Fruit fly (Drosophila melanogaster) whole organism, embryonic: ENCODE measurements around the gene Nckx30C.

ENCODE experiments used
- CG11093 ChIP-seq: fragments of 200-800 bp; sonication (Bioruptor generic); IDR thresholded peaks from 3 replicates; pipeline ENCODE4 v1.3.6; 2022; ENCODE audit warnings: missing biosample characterization, missing genetic modification characterization
- CG11504 ChIP-seq: fragments of 200-800 bp; sonication (Bioruptor generic); optimal IDR thresholded peaks from 3 replicates; lab custom pipeline; 2019; ENCODE audit warnings: missing biosample characterization, mild to moderate bottlenecking, missing genetic modification characterization, moderate library complexity
- CG15514 ChIP-seq: fragments of 200-800 bp; sonication (Bioruptor generic); optimal IDR thresholded peaks from 3 replicates; lab custom pipeline; 2017; ENCODE audit warnings: missing biosample characterization, missing genetic modification characterization, mild to moderate bottlenecking, moderate library complexity, missing genetic modification reagents
- CG15601 ChIP-seq: fragments of 200-800 bp; sonication (Bioruptor generic); optimal IDR thresholded peaks from 3 replicates; lab custom pipeline; 2019; ENCODE audit warnings: missing biosample characterization, mild to moderate bottlenecking, missing genetic modification characterization, moderate library complexity
- CG17829 ChIP-seq: fragments of 200-800 bp; optimal IDR thresholded peaks from 2 replicates; lab custom pipeline; 2019; ENCODE audit warnings: missing biosample characterization, mild to moderate bottlenecking, missing genetic modification characterization, moderate library complexity
- CG33557 ChIP-seq: fragments of 200-800 bp; sonication (Bioruptor generic); optimal IDR thresholded peaks from 2 replicates; lab custom pipeline; 2019; ENCODE audit warnings: missing biosample characterization, mild to moderate bottlenecking, missing genetic modification characterization, moderate library complexity
- CG42726 ChIP-seq: fragments of 200-800 bp; sonication (Bioruptor generic); IDR thresholded peaks from 2 replicates; pipeline ENCODE4 v1.3.6; 2022; ENCODE audit warnings: missing biosample characterization, missing genetic modification characterization; ENCODE audit not compliant: partially characterized antibody
- CG5245 ChIP-seq: fragments of 200-800 bp; sonication (Bioruptor generic); optimal IDR thresholded peaks from 3 replicates; lab custom pipeline; 2016; ENCODE audit warnings: missing biosample characterization, missing genetic modification characterization
- CG6813 ChIP-seq: fragments of 200-800 bp; sonication (Bioruptor generic); optimal IDR thresholded peaks from 2 replicates; lab custom pipeline; 2017; ENCODE audit warnings: missing biosample characterization, missing genetic modification characterization, mild to moderate bottlenecking, moderate library complexity, missing genetic modification reagents
- CG7987 ChIP-seq: fragments of 200-800 bp; sonication (Bioruptor generic); optimal IDR thresholded peaks from 2 replicates; lab custom pipeline; 2018; ENCODE audit warnings: missing biosample characterization, mild to moderate bottlenecking, missing genetic modification characterization, moderate library complexity
- CG8281 ChIP-seq: fragments of 200-800 bp; sonication (Bioruptor generic); optimal IDR thresholded peaks from 2 replicates; lab custom pipeline; 2018; ENCODE audit warnings: missing biosample characterization, mild to moderate bottlenecking, missing genetic modification characterization, moderate library complexity
- CG8290 ChIP-seq, 3 experiments: fragments of 200-800 bp; sonication (Bioruptor generic); optimal IDR thresholded peaks; 2 replicates each; lab custom pipeline; 2016 to 2019; ENCODE audit warnings: missing biosample characterization in 3 of 3, missing genetic modification characterization in 3 of 3, mild to moderate bottlenecking in 2 of 3, moderate library complexity in 1 of 3
- ERR ChIP-seq: fragments of 200-800 bp; sonication (Bioruptor generic); optimal IDR thresholded peaks from 2 replicates; lab custom pipeline; 2016; ENCODE audit warnings: missing biosample characterization, missing genetic modification characterization
- GATAe ChIP-seq: fragments of 200-800 bp; sonication (Bioruptor generic); conservative IDR thresholded peaks from 2 replicates; pipeline ENCODE4 v1.3.6; 2022; ENCODE audit warnings: missing biosample characterization, missing genetic modification characterization
- Hr39 ChIP-seq: fragments of >200 bp; optimal IDR thresholded peaks from 2 replicates; lab custom pipeline; 2017
- Med ChIP-seq: fragments of 200-800 bp; sonication (Bioruptor generic); peaks from one replicate; lab custom pipeline; 2016; ENCODE audit warnings: missing biosample characterization, missing genetic modification characterization, mild to moderate bottlenecking, inconsistent platforms, moderate library complexity
- Nf-YB ChIP-seq: fragments of 200-800 bp; sonication (Bioruptor generic); optimal IDR thresholded peaks from 3 replicates; lab custom pipeline; 2019; ENCODE audit warnings: missing biosample characterization, mild to moderate bottlenecking, missing genetic modification characterization, moderate library complexity
- Opbp ChIP-seq: fragments of 200-800 bp; sonication (Bioruptor generic); IDR thresholded peaks from 3 replicates; pipeline ENCODE4 v1.3.6; 2022; ENCODE audit warnings: missing biosample characterization, missing genetic modification characterization; ENCODE audit not compliant: partially characterized antibody
- PHDP ChIP-seq: fragments of 200-800 bp; sonication (Bioruptor generic); optimal IDR thresholded peaks from 3 replicates; lab custom pipeline; 2018; ENCODE audit warnings: missing biosample characterization, mild to moderate bottlenecking, missing genetic modification characterization, moderate library complexity
- Pdp1 ChIP-seq, 2 experiments: fragments of 200-800 bp; sonication (Bioruptor generic); optimal IDR thresholded peaks; 3 replicates each; lab custom pipeline; 2016; ENCODE audit warnings: missing biosample characterization in 2 of 2, missing genetic modification characterization in 2 of 2, mild to moderate bottlenecking in 1 of 2, moderate library complexity in 1 of 2
- Rfx ChIP-seq: fragments of 200-800 bp; sonication (Bioruptor generic); IDR thresholded peaks from 2 replicates; pipeline ENCODE4 v1.3.6; 2022; ENCODE audit warnings: missing biosample characterization, missing genetic modification characterization
- Side ChIP-seq: fragments of 200-800 bp; sonication (Bioruptor generic); optimal IDR thresholded peaks from 2 replicates; lab custom pipeline; 2016; ENCODE audit warnings: missing biosample characterization, missing genetic modification characterization
- Sox100B ChIP-seq: fragments of 200-800 bp; sonication (Bioruptor generic); optimal IDR thresholded peaks from 3 replicates; lab custom pipeline; 2018; ENCODE audit warnings: missing biosample characterization, mild to moderate bottlenecking, missing genetic modification characterization
- Vsx1 ChIP-seq: fragments of 200-800 bp; sonication (Bioruptor generic); optimal IDR thresholded peaks from 2 replicates; lab custom pipeline; 2017; ENCODE audit warnings: missing biosample characterization, mild to moderate bottlenecking, missing genetic modification characterization, missing genetic modification reagents
- aop ChIP-seq: fragments of 200-800 bp; sonication (Bioruptor generic); IDR thresholded peaks from 2 replicates; pipeline ENCODE4 v1.3.6; 2022; ENCODE audit warnings: missing biosample characterization, missing genetic modification characterization
- bbx ChIP-seq: fragments of 200-800 bp; sonication (Bioruptor generic); IDR thresholded peaks from 2 replicates; pipeline ENCODE4 v1.3.6; 2022; ENCODE audit warnings: missing biosample characterization, missing genetic modification characterization; ENCODE audit not compliant: partially characterized antibody
- bowl ChIP-seq: fragments of 200-800 bp; sonication (Bioruptor generic); IDR thresholded peaks from 2 replicates; pipeline ENCODE4 v1.3.6; 2022; ENCODE audit warnings: missing biosample characterization, missing genetic modification characterization
- br ChIP-seq: fragments of >200 bp; optimal IDR thresholded peaks from 2 replicates; lab custom pipeline; 2017
- bsh ChIP-seq, 2 experiments: fragments of 200-800 bp; sonication (Bioruptor generic); optimal IDR thresholded peaks; 2 replicates each; lab custom pipeline; 2017 to 2018; ENCODE audit warnings: mild to moderate bottlenecking in 2 of 2, missing biosample characterization in 2 of 2, missing genetic modification characterization in 2 of 2, moderate library complexity in 1 of 2
- chn ChIP-seq: fragments of 200-800 bp; sonication (Bioruptor generic); optimal IDR thresholded peaks from 2 replicates; lab custom pipeline; 2016; ENCODE audit warnings: missing biosample characterization, missing genetic modification characterization
- dmrt11E ChIP-seq: fragments of 200-800 bp; sonication (Bioruptor generic); optimal IDR thresholded peaks from 3 replicates; lab custom pipeline; 2018; ENCODE audit warnings: missing biosample characterization, mild to moderate bottlenecking, missing genetic modification characterization, moderate library complexity
- fd96Cb ChIP-seq: fragments of 200-800 bp; sonication (Bioruptor generic); optimal IDR thresholded peaks from 2 replicates; lab custom pipeline; 2018; ENCODE audit warnings: missing biosample characterization, mild to moderate bottlenecking, missing genetic modification characterization, moderate library complexity
- ftz-f1 ChIP-seq: fragments of 200-800 bp; sonication (Bioruptor generic); optimal IDR thresholded peaks from 2 replicates; lab custom pipeline; 2016; ENCODE audit warnings: missing biosample characterization, missing genetic modification characterization
- gem ChIP-seq: fragments of 200-800 bp; sonication (Bioruptor generic); optimal IDR thresholded peaks from 2 replicates; lab custom pipeline; 2019; ENCODE audit warnings: missing biosample characterization, mild to moderate bottlenecking, missing genetic modification characterization, moderate library complexity
- grn ChIP-seq: fragments of 200-800 bp; sonication (Bioruptor generic); optimal IDR thresholded peaks from 3 replicates; lab custom pipeline; 2017; ENCODE audit warnings: missing biosample characterization, missing genetic modification characterization
- gsb-n ChIP-seq: fragments of 200-800 bp; sonication (Bioruptor generic); optimal IDR thresholded peaks from 3 replicates; lab custom pipeline; 2018; ENCODE audit warnings: missing biosample characterization, mild to moderate bottlenecking, missing genetic modification characterization
- h ChIP-seq: fragments of >200 bp; optimal IDR thresholded peaks from 2 replicates; lab custom pipeline; 2017
- lab ChIP-seq: fragments of 200-800 bp; sonication (Bioruptor generic); optimal IDR thresholded peaks from 3 replicates; lab custom pipeline; 2017; ENCODE audit warnings: missing biosample characterization, missing genetic modification characterization, mild to moderate bottlenecking, moderate library complexity, missing genetic modification reagents
- otp ChIP-seq: fragments of 200-800 bp; sonication (Bioruptor generic); IDR thresholded peaks from 3 replicates; pipeline ENCODE4, ENCODE4 v1.3.6; 2022; ENCODE audit warnings: missing biosample characterization, missing genetic modification characterization
- pnt ChIP-seq: fragments of 200-800 bp; sonication (Bioruptor generic); optimal IDR thresholded peaks from 3 replicates; lab custom pipeline; 2016; ENCODE audit warnings: missing biosample characterization, missing genetic modification characterization
- sd ChIP-seq: fragments of 200-800 bp; sonication (Bioruptor generic); optimal IDR thresholded peaks from 3 replicates; lab custom pipeline; 2018; ENCODE audit warnings: missing biosample characterization, mild to moderate bottlenecking, missing genetic modification characterization, moderate library complexity
- sens ChIP-seq: fragments of 200-800 bp; sonication (Bioruptor generic); peaks from one replicate; lab custom pipeline; 2016; ENCODE audit warnings: missing biosample characterization, missing genetic modification characterization
- shn ChIP-seq: fragments of 200-800 bp; sonication (Bioruptor generic); optimal IDR thresholded peaks from 3 replicates; lab custom pipeline; 2016; ENCODE audit warnings: missing biosample characterization, missing genetic modification characterization
- sob ChIP-seq: fragments of 200-800 bp; sonication (Bioruptor generic); IDR thresholded peaks from 2 replicates; pipeline ENCODE4 v1.3.6; 2022; ENCODE audit warnings: missing biosample characterization, missing genetic modification characterization
- zen2 ChIP-seq: fragments of 200-800 bp; sonication (Bioruptor generic); IDR thresholded peaks from 3 replicates; pipeline ENCODE4 v1.3.6; 2022; ENCODE audit warnings: missing biosample characterization, missing genetic modification characterization; ENCODE audit not compliant: partially characterized antibody
- zfh1 ChIP-seq: fragments of 200-800 bp; sonication (Bioruptor generic); IDR thresholded peaks from 3 replicates; pipeline ENCODE4 v1.3.6; 2022; ENCODE audit warnings: missing biosample characterization, missing genetic modification characterization
- zfh2 ChIP-seq: fragments of 200-800 bp; sonication (Bioruptor generic); optimal IDR thresholded peaks from 2 replicates; lab custom pipeline; 2016; ENCODE audit warnings: missing biosample characterization, missing genetic modification characterization

Nckx30C gene

DNA sequence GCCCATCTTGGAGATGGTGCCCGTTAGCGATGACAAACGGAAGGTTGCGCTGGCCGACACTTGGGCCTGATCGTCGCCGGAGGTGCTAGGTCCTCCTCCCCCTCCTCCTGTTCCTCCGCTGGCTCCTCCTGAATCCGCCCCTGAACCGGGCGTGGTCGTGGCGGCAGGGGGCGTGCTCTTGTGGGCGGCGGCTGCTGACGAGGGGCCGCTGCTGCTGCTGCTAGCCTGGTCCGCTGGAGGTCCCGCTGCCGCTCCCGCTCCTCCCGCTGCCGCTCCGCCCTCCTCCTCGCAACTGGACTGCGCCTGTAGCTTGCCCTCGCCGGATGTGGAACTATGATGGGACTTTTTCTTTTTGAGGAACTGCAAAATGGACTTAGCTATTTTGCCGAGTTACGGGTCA is 48.7 kb downstream of the Nckx30C start (continued):
- TF ChIP-seq otp (GFP tag; lab: Robert Waterston, UW) (0 out of 3 replicates have a peak, but pooled peaks have one; percentile 33), Rfx (no peak), Side (GFP tag; lab: Kevin White, UChicago) (no peak), br (lab: Kevin White, UChicago) (no peak), h (lab: Kevin White, UChicago) (no peak), CG11093 (GFP tag; lab: Robert Waterston, UW) (0 out of 3 replicates have a peak, but pooled peaks have one; percentile 20), sob (GFP tag; lab: Robert Waterston, UW) (no peak), CG17829 (tag; lab: Kevin White, UChicago) (no peak), Hr39 (lab: Kevin White, UChicago) (peak; percentile 54), CG15514 (GFP tag; lab: Kevin White, UChicago) (no peak), Sox100B (GFP tag; lab: Kevin White, UChicago) (no peak), CG11504 (tag; lab: Kevin White, UChicago) (no peak), Med (GFP tag; lab: Kevin White, UChicago) (peak; percentile 54)

DNA sequence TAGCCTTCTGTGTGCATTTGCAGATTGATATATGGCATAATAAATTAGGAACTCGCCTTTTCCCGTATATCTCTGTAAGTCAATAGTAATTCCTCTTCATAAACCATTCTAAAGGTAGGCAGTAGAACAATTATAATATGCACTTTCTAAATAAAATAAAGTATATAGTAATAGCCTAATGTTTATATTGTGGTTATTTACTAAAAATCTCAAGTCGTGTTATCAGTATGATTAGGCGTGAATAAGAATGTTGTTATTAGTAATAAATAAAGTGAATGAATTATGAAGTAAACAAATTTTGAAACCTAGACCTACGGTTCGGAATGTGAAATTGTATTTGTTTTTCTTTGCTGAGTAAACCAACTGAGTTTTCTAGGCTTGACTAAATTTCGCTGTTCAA is 50.6 kb downstream of the Nckx30C start:
- TF ChIP-seq gem (tag; lab: Kevin White, UChicago) (peak; percentile 22), zfh2 (GFP tag; lab: Kevin White, UChicago) (no peak), bowl (GFP tag; lab: Robert Waterston, UW) (no peak), shn (GFP tag; lab: Kevin White, UChicago) (no peak), bsh (GFP tag; optimal IDR thresholded peaks at IDR 0.05; lab: Kevin White, UChicago) (peak in 1 of 2 experiments; percentile 14), CG15601 (tag; lab: Kevin White, UChicago) (peak; percentile 45), CG33557 (GFP tag; lab: Kevin White, UChicago) (peak; percentile 52), Nf-YB (GFP tag; lab: Kevin White, UChicago) (no peak), fd96Cb (tag; lab: Kevin White, UChicago) (no peak), aop (GFP tag; lab: Robert Waterston, UW) (no peak), dmrt11E (tag; lab: Kevin White, UChicago) (peak; percentile 32), sens (peak; percentile 76), CG5245 (no peak), gsb-n (tag; lab: Kevin White, UChicago) (peak; percentile 16), PHDP (no peak), CG42726 (GFP tag; lab: Robert Waterston, UW) (no peak), chn (no peak)

DNA sequence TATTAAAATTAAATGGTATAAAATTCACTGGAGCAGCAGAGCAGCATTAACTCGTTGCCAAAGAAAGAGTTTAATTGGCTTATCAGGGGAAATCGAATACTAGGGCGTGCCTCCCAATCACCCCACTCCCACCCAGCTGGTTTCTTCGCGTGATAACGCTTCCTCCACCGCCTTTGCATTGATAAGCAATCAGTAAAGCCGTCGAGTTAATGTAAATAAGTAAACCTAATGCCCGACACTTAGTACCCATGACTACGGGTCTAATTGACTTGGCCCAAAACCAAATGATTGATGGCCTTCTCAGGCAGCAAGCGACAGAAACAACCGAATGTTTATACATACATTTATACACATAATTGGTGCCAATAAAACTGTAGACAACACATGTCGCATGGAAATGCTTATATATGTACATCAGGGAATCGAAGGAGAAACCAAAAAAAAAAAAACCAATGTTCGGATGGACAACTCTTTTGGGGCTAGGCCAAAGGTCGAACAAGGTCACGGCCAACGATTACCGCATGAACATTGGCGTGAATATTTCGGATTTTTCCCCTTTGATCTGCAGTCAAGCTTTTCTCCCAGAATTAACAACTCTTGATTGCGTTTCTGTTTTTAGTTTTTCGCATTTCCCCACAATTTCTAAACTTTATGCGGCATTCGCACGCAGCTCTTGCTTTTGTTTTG is 52.2 kb downstream of the Nckx30C start:
- TF ChIP-seq grn (GFP tag; lab: Kevin White, UChicago) (peak; percentile 80), sens (peak; percentile 38), PHDP (peak; percentile 7), Vsx1 (GFP tag; lab: Kevin White, UChicago) (peak; percentile 50), ftz-f1 (peak; percentile 28), pnt (no peak), CG8281 (no peak), lab (GFP tag; lab: Kevin White, UChicago) (peak; percentile 86), CG7987 (GFP tag; lab: Kevin White, UChicago) (peak; percentile 4), zfh1 (GFP tag; lab: Robert Waterston, UW) (0 out of 3 replicates have a peak, but pooled peaks have one; percentile 21), Med (GFP tag; lab: Kevin White, UChicago) (peak; percentile 27), zen2 (no peak), Opbp (no peak), ERR (GFP tag; lab: Kevin White, UChicago) (peak; percentile 72), bbx (GFP tag; lab: Robert Waterston, UW) (peak; percentile 14; the same call in 1 of the 2 replicates), CG6813 (GFP tag; lab: Kevin White, UChicago) (peak; percentile 21), GATAe (peak; percentile 68), Pdp1 (GFP tag; optimal IDR thresholded peaks at IDR 0.05; lab: Kevin White, UChicago) (peak in 1 of 2 experiments; percentile 77), sd (tag; lab: Kevin White, UChicago) (peak; percentile 48), CG8290 (GFP tag; optimal IDR thresholded peaks at IDR 0.05; lab: Kevin White, UChicago) (no peak), CG8290 (tag; optimal IDR thresholded peaks at IDR 0.05; lab: Kevin White, UChicago) (peak in 1 of 2 experiments; percentile 28)
